Fruit fly (Drosophila melanogaster) S2 (cell line): ENCODE measurements around the gene mAChR-C.

Source experiments
- CG8478 ChIP-seq: fragments of >200 bp; optimal IDR thresholded peaks from 2 replicates; lab custom pipeline; 2018
- CTCF ChIP-seq, 2 experiments: fragments of >200 bp; optimal IDR thresholded peaks; 2 replicates each; lab custom pipeline; 2018

DNA sequence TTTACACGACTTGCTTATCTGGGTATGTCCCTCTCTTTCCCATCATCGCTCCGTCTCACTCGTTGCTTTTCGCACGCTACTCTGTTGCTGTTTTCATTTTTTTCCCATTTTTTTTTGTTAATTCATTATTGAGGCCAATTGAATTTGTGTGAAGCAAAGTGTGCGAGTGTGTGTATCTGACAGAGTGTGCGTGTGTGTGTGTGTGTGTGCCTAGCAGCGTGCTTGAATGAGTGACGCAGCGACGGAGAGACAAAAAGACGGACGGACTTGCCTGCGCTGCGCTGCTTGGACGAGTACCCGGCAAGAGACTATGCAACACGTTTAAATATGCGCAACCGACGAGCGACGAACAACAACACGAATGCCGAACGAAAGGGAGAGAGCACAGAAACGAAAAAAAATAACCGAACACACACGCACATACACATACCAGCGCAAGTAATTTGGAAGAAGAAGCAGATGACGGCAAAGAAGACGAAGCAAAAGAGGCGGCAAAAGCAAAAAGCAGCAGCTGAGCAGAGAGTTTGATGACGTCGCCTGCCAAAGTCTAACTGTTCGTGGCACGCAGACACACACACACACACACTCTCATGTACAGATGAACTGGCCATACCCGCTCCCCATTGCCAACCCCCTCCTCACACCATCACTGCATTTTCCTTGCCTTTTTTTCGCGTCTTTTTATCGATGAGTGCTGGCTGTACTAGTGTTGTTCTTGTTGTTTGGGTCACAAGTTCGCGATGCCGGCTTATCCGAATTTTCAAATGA, 30.2 kb upstream of the mAChR-C start:
- TF ChIP-seq CTCF (optimal IDR thresholded peaks at IDR 0.05; lab: Kevin White, UChicago) (no peak), CG8478 (lab: Kevin White, UChicago) (no peak)
